Worm (Caenorhabditis elegans): ENCODE data around the gene K12H6.8.

The K12H6.8 gene

DNA sequence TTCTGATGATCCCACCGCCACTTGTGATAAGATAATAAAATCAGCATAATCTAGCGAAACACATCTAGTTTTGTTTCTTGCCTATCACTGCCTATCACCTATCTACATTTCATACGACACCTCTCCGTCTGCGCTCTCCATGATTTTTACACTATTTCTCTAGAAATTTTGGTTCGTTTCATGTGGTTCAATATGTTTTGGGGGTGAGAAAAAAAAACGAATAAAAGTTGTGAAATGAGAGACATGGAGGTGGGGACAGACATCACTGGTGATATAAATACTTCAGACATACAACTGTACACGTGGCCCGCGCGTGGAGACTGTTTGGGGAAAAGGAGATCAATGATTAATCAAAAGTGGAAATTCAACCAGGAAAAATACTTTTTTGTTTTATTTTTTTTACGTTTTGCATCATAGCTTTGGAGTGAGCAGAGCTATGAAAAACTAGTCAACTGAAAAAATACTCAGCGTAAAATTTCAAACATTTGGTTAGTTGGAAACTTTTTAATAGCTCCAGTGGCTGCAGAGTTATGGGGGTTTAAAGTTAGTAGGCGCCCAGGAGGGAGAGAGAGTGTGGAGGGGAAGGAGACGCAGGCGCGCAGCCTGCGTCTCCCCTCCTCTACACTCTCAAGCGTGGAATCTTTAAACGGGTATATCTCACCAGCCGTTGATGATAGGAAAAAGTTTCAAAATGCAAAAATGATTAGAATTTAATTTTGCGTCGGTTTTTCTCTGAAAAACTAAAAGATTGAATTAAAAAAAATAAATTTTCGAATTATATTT lies 24.7 kb upstream of the K12H6.8 start (continued):
- TF ChIP-seq snpc-4 (tag; optimal IDR thresholded peaks at IDR 0.05) (no peak), nhr-111 (GFP tag; optimal IDR thresholded peaks at IDR 0.05) (no peak), zfp-2 (tag; optimal IDR thresholded peaks at IDR 0.05) (no peak), mxl-3 (GFP tag; optimal IDR thresholded peaks at IDR 0.05) (peak; percentile 70), nhr-48 (tag; optimal IDR thresholded peaks at IDR 0.05) (peak; percentile 70), pqm-1 (tag; optimal IDR thresholded peaks at IDR 0.05) (peak; percentile 82), ces-1 (GFP tag; optimal IDR thresholded peaks at IDR 0.05) (no peak), F26F4.8 (GFP tag; conservative IDR thresholded peaks at IDR 0.05) (no peak), nhr-77 (tag; optimal IDR thresholded peaks at IDR 0.05) (no peak), madf-5 (GFP tag; IDR thresholded peaks at IDR 0.05) (no peak), ceh-82 (tag; optimal IDR thresholded peaks at IDR 0.05) (no peak), nhr-102 (tag; optimal IDR thresholded peaks at IDR 0.05) (peak; percentile 40), lin-1 (GFP tag; IDR thresholded peaks at IDR 0.05) (no peak), spr-3 (GFP tag; optimal IDR thresholded peaks at IDR 0.05) (no peak), hif-1 (tag; optimal IDR thresholded peaks at IDR 0.05) (no peak), arid-1 (GFP tag; conservative IDR thresholded peaks at IDR 0.05) (no peak), jun-1 (tag; optimal IDR thresholded peaks at IDR 0.05) (no peak), nhr-42 (GFP tag; IDR thresholded peaks at IDR 0.05) (no peak), lim-7 (GFP tag; IDR thresholded peaks at IDR 0.05) (no peak), madf-9 (GFP tag; conservative IDR thresholded peaks at IDR 0.05) (no peak), lin-13 (GFP tag; optimal IDR thresholded peaks at IDR 0.05) (no peak), egl-27 (tag; optimal IDR thresholded peaks at IDR 0.05) (no peak), nhr-11 (tag; optimal IDR thresholded peaks at IDR 0.05) (no peak), hlh-11 (tag; optimal IDR thresholded peaks at IDR 0.05) (peak; percentile 69), Y75B8A.6 (GFP tag; IDR thresholded peaks at IDR 0.05) (no peak), dmd-8 (GFP tag; IDR thresholded peaks at IDR 0.05) (no peak), zfp-3 (GFP tag; conservative IDR thresholded peaks at IDR 0.05) (no peak), rbr-2 (tag; optimal IDR thresholded peaks at IDR 0.05) (no peak), unc-130 (GFP tag; optimal IDR thresholded peaks at IDR 0.05) (no peak), php-3 (GFP tag; IDR thresholded peaks at IDR 0.05) (no peak), F10B5.3 (tag; optimal IDR thresholded peaks at IDR 0.05) (no peak), pha-4 (GFP tag; IDR thresholded peaks at IDR 0.05) (0 out of 2 replicates have a peak, but pooled peaks have one; percentile 7), pha-4 (tag; optimal IDR thresholded peaks at IDR 0.05) (no peak), attf-4 (tag; optimal IDR thresholded peaks at IDR 0.05) (no peak), Y105C5A.15 (GFP tag; IDR thresholded peaks at IDR 0.05) (no peak), cey-2 (tag; optimal IDR thresholded peaks at IDR 0.05; ENCODE audit: borderline replicate concordance, insufficient read depth) (peak; percentile 3), mdt-29 (GFP tag; IDR thresholded peaks at IDR 0.05) (no peak), daf-8 (GFP tag; IDR thresholded peaks at IDR 0.05) (no peak), F37D6.2 (tag; optimal IDR thresholded peaks at IDR 0.05) (no peak), ceh-62 (tag; optimal IDR thresholded peaks at IDR 0.05) (no peak), duxl-1 (tag; optimal IDR thresholded peaks at IDR 0.05; ENCODE audit: poor library complexity) (no peak), T26A8.4 (GFP tag; IDR thresholded peaks at IDR 0.05) (no peak), daf-12 (tag; optimal IDR thresholded peaks at IDR 0.05) (no peak), nhr-6 (tag; optimal IDR thresholded peaks at IDR 0.05) (no peak), Y5F2A.4 (GFP tag; optimal IDR thresholded peaks at IDR 0.05) (no peak), Y48G9A.11 (GFP tag; IDR thresholded peaks at IDR 0.05) (no peak), zip-2 (tag; optimal IDR thresholded peaks at IDR 0.05) (no peak), nhr-76 (tag; optimal IDR thresholded peaks at IDR 0.05) (no peak), ama-1 (optimal IDR thresholded peaks at IDR 0.05) (no peak), skn-1 (tag; optimal IDR thresholded peaks at IDR 0.05) (no peak), ceh-44 (GFP tag; IDR thresholded peaks at IDR 0.05) (no peak), lir-3 (tag; optimal IDR thresholded peaks at IDR 0.05) (no peak)

All from whole organism, L4 larva.